Worm (Caenorhabditis elegans) whole organism, L2 larva: Measurements from ENCODE around the gene unc-70.

Experiments used
- C34F6.9 ChIP-seq: fragments of 150-350 bp; optimal IDR thresholded peaks from 2 replicates; lab custom pipeline; 2014; ENCODE audit warnings: missing biosample characterization, missing genetic modification characterization
- F13H6.1 ChIP-seq: sonication (generic microtip); optimal IDR thresholded peaks from 2 replicates; lab custom pipeline; 2016; ENCODE audit warnings: missing genetic modification characterization, missing compliant biosample characterization
- Y55F3AM.14 ChIP-seq: fragments of 200-800 bp; sonication (Bioruptor generic); optimal IDR thresholded peaks from 2 replicates; lab custom pipeline; 2018; ENCODE audit warnings: mild to moderate bottlenecking, missing genetic modification characterization, missing compliant biosample characterization
- aly-2 ChIP-seq: fragments of 150-350 bp; optimal IDR thresholded peaks from 2 replicates; lab custom pipeline; 2014; ENCODE audit warnings: missing biosample characterization, missing genetic modification characterization
- ama-1 ChIP-seq: fragments of 150-350 bp; optimal IDR thresholded peaks from 2 replicates; lab custom pipeline; 2018; ENCODE audit warnings: inconsistent platforms
- blmp-1 ChIP-seq: sonication (generic microtip); optimal IDR thresholded peaks from 2 replicates; lab custom pipeline; 2017; ENCODE audit warnings: missing genetic modification characterization, mild to moderate bottlenecking, missing compliant biosample characterization, antibody characterized with exemption, moderate library complexity; ENCODE audit not compliant: insufficient read depth
- crh-2 ChIP-seq: sonication (generic microtip); optimal IDR thresholded peaks from 2 replicates; lab custom pipeline; 2017; ENCODE audit warnings: missing biosample characterization, missing genetic modification characterization
- fos-1 ChIP-seq: fragments of 150-350 bp; optimal IDR thresholded peaks from 2 replicates; lab custom pipeline; 2014; ENCODE audit warnings: missing biosample characterization, missing genetic modification characterization
- gmeb-1 ChIP-seq: fragments of 150-350 bp; optimal IDR thresholded peaks from 2 replicates; lab custom pipeline; 2014; ENCODE audit warnings: missing biosample characterization, missing genetic modification characterization
- lsy-2 ChIP-seq, 2 experiments: fragments of 150-350 bp in 1 of 2; sonication (generic microtip) in 1 of 2; optimal IDR thresholded peaks; 2 replicates each; lab custom pipeline; 2014 to 2017; ENCODE audit warnings: missing biosample characterization in 2 of 2, missing genetic modification characterization in 2 of 2
- mab-5 ChIP-seq: fragments of 150-350 bp; optimal IDR thresholded peaks from 2 replicates; lab custom pipeline; 2014; ENCODE audit warnings: missing biosample characterization, missing genetic modification characterization
- nhr-10 ChIP-seq: sonication (generic microtip); optimal IDR thresholded peaks from 2 replicates; lab custom pipeline; 2017; ENCODE audit warnings: missing biosample characterization, missing genetic modification characterization
- nhr-129 ChIP-seq: fragments of 150-350 bp; optimal IDR thresholded peaks from 2 replicates; lab custom pipeline; 2014; ENCODE audit warnings: missing biosample characterization, missing genetic modification characterization
- nhr-21 ChIP-seq: fragments of 150-350 bp; optimal IDR thresholded peaks from 2 replicates; lab custom pipeline; 2014; ENCODE audit warnings: missing biosample characterization, missing genetic modification characterization
- nhr-237 ChIP-seq: fragments of 150-350 bp; optimal IDR thresholded peaks from 2 replicates; lab custom pipeline; 2014; ENCODE audit warnings: missing biosample characterization, missing genetic modification characterization
- nhr-6 ChIP-seq: fragments of 150-350 bp; optimal IDR thresholded peaks from 2 replicates; lab custom pipeline; 2014; ENCODE audit warnings: missing biosample characterization, missing genetic modification characterization
- peb-1 ChIP-seq: fragments of 150-350 bp; optimal IDR thresholded peaks from 2 replicates; lab custom pipeline; 2014; ENCODE audit warnings: missing biosample characterization, missing genetic modification characterization
- sem-4 ChIP-seq: fragments of 150-350 bp; optimal IDR thresholded peaks from 2 replicates; lab custom pipeline; 2014; ENCODE audit warnings: missing biosample characterization, missing genetic modification reagents, missing genetic modification characterization
- sma-3 ChIP-seq: sonication (generic microtip); optimal IDR thresholded peaks from 2 replicates; lab custom pipeline; 2016; ENCODE audit warnings: missing genetic modification reagents, missing genetic modification characterization, missing compliant biosample characterization
- sma-9 ChIP-seq, 2 experiments: fragments of 150-350 bp in 1 of 2; sonication (generic microtip) in 1 of 2; optimal IDR thresholded peaks; 2 replicates each; lab custom pipeline; 2014 to 2016; ENCODE audit warnings: missing genetic modification characterization in 2 of 2, mild to moderate bottlenecking in 1 of 2, missing biosample characterization in 1 of 2, missing compliant biosample characterization in 1 of 2, missing genetic modification reagents in 1 of 2, moderate library complexity in 1 of 2
- unc-39 ChIP-seq: fragments of 150-350 bp; optimal IDR thresholded peaks from 2 replicates; lab custom pipeline; 2014; ENCODE audit warnings: missing biosample characterization, missing genetic modification characterization
- unc-55 ChIP-seq: fragments of 150-350 bp; sonication (generic microtip); optimal IDR thresholded peaks from 3 replicates; lab custom pipeline; 2014; ENCODE audit warnings: missing biosample characterization, missing genetic modification reagents, missing genetic modification characterization
- ztf-11 ChIP-seq: sonication (generic microtip); optimal IDR thresholded peaks from 2 replicates; lab custom pipeline; 2017; ENCODE audit warnings: missing biosample characterization, missing genetic modification characterization
- ztf-4 ChIP-seq: fragments of 150-350 bp; optimal IDR thresholded peaks from 2 replicates; lab custom pipeline; 2014; ENCODE audit warnings: missing biosample characterization, missing genetic modification characterization

The unc-70 gene

DNA sequence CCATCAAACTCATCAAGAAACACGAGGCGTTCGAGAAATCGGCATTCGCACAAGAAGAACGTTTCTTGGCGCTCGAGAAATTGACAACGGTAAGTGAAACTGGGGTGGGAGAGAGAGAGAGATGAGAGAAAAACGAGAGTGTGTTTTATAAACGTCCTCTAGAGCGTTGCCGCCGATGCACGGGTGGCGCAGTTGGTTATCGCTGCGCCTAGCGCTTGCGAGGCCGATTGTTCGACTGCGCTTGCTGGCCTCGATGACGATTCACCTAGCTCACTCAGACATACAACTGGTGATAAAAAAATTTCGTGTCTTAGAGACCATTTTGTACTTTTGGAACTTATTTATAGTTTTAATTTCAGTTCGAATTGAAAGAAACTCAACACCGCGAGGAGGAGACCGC lies 7.7 kb downstream of the unc-70 start:
- TF ChIP-seq gmeb-1 (tag; lab: Kevin White, UChicago) (peak; percentile 27), fos-1 (peak; percentile 75), unc-55 (GFP tag; lab: Kevin White, UChicago) (peak; percentile 53), sma-3 (GFP tag; lab: Kevin White, UChicago) (peak; percentile 64), nhr-129 (tag; lab: Kevin White, UChicago) (peak; percentile 53), ama-1 (lab: Kevin White, UChicago) (no peak), nhr-21 (tag; lab: Kevin White, UChicago) (peak; percentile 79), F13H6.1 (tag; lab: Kevin White, UChicago) (peak; percentile 60), C34F6.9 (tag; lab: Kevin White, UChicago) (peak; percentile 11), crh-2 (tag; lab: Kevin White, UChicago) (peak; percentile 53), unc-39 (tag; lab: Kevin White, UChicago) (no peak), nhr-10 (tag; lab: Kevin White, UChicago) (peak; percentile 22), peb-1 (tag; lab: Kevin White, UChicago) (no peak), lsy-2 (tag; optimal IDR thresholded peaks at IDR 0.05; lab: Kevin White, UChicago) (peak; percentile 2 to 36), sma-9 (GFP tag; optimal IDR thresholded peaks at IDR 0.05; lab: Kevin White, UChicago) (peak; percentile 72), sma-9 (tag; optimal IDR thresholded peaks at IDR 0.05; lab: Kevin White, UChicago) (no peak)

DNA sequence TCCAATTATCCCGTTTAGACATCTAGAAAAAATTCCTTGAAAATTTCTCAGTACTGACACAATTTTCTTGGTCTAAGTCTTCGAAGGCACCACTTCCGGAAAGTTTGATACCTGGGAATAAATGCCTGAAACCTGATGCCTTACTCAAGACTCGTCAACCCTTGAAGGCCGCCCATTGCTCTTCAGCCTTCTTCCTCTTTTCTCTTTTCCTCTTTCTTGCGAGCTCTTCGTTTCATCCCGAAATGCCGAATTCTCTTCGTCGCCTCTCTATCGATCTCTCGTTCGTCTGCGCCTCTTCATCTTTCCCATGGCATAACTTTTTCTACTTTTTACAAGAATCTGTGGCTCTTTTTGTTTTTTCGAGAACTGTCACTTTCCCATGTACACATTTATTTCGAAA lies 12.5 kb downstream of the unc-70 start:
- TF ChIP-seq nhr-129 (tag; lab: Kevin White, UChicago) (peak; percentile 50), lsy-2 (tag; optimal IDR thresholded peaks at IDR 0.05; lab: Kevin White, UChicago) (peak in 1 of 2 experiments; percentile 7), F13H6.1 (tag; lab: Kevin White, UChicago) (peak; percentile 17), blmp-1 (tag; lab: Kevin White, UChicago) (no peak), ztf-4 (no peak), C34F6.9 (tag; lab: Kevin White, UChicago) (peak; percentile 39), unc-55 (GFP tag; lab: Kevin White, UChicago) (peak; percentile 44)

DNA sequence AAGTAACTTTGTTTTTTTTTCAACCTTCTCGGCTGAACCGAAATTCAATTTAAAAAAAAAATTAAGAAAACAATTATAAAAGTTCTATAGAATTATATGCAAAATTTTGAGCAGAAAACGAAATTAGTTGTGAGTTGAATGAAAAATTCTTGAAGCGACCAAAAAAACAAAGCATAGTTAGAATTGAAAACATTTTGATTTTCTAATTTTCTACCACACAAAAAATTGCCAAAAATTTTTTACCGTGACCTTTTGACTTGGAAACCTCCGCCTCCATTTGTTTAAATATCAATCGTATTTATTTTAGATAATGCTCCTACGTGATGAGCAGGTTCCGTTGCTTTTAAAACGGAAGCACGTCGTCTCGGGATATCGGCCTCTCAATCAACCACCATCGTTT lies 13.6 kb downstream of the unc-70 start, which contains the start of gene K11C4.2:
Gene K11C4.2 (plus strand): TSS at position 301 of the 400 bp plus-strand sequence.
- TF ChIP-seq ztf-4: no peak
- TF ChIP-seq, all 48 proteins: peak for 0

DNA sequence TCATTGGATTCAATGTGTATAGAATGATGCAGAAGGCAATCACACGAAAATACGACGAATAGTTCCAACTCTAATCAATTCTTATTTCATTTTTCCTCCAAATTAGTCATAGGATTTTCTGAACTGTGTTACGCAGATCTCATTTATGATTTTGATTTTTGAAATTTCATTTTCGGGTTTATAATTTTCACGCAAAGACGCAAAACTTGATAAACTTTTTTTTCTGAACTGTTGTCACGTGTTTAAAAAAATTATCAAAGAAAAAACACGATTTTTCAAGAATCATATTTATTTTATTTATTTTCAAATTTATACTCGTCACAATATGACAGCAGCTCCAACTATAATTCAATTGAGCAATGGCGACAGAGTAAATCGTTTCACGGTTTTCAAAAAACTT lies 15.6 kb downstream of the unc-70 start, which contains the start of gene K11C4.1:
Gene K11C4.1 (plus strand): TSS at position 301 of the 400 bp plus-strand sequence.
- TF ChIP-seq ztf-11 (tag; lab: Kevin White, UChicago) (no peak), unc-39 (tag; lab: Kevin White, UChicago) (no peak)

DNA sequence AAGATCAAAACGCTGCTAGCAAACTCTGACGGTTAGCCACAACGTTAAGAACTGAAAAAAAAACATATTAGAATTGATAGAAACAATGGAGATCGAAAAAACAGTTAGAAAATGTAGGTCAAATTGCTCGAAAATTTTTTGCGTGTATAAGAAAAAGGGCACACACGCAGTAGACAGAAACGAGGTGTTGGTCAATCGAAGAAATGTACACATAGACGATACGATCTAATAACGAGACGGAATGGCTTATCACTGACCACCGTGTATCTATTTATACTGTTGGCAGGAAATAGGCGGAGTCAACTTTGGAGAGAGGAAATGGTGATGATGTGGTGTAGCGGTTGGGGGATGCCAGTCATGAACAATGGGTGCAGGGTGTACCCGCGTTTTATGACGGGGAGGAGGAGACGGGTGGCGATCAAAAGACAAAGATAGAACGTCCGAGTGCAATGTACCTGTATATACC lies 19.1 kb downstream of the unc-70 start, which contains the start of gene odc-1:
Gene odc-1 (minus strand): TSS at position 51 of the 466 bp plus-strand sequence.
- TF ChIP-seq Y55F3AM.14 (no peak), sma-9 (GFP tag; optimal IDR thresholded peaks at IDR 0.05; lab: Kevin White, UChicago) (peak; percentile 25), sma-9 (tag; optimal IDR thresholded peaks at IDR 0.05; lab: Kevin White, UChicago) (no peak), sma-3 (GFP tag; lab: Kevin White, UChicago) (no peak)

DNA sequence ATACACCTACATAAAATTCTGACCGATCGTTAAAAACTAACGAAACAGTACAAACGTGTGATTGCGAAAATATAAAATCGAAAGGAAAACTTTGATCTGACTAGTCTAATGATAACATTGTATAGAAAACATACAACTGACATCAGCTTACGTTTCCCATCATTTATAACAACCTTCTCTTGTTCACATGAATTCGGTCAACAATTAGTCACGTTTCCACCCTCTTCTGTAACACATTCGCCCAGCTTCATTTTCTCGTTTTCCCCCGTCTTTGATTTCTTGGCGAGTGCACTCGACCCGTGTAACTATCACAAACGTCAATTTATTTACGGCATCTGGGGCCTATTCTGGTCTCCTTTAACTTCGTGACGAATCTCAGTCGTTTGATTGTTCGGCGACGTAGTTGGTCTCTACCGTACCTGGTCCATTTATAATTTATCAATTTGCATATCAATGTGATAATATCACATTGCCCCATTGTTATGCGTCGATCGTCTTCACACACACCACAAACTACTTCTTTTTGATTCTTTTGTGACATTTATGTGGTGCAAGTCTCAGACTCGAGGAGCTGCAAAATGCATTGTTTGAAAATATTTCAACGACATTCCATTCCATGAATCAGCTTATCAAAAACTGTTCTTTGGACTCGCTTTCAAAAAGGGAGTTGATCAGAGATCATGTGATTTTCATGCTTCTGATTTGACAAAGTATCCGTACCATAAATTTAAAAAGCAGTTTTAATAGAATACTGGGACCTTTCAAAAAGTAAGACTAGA lies 19.9 kb downstream of the unc-70 start:
- TF ChIP-seq sma-9 (GFP tag; optimal IDR thresholded peaks at IDR 0.05; lab: Kevin White, UChicago): peak; percentile 26
- no peak for TF ChIP-seq sma-9 (tag; optimal IDR thresholded peaks at IDR 0.05; lab: Kevin White, UChicago)
- no peak for TF ChIP-seq sem-4 (tag; lab: Kevin White, UChicago)
- peak; percentile 23 for TF ChIP-seq crh-2 (tag; lab: Kevin White, UChicago)
- TF ChIP-seq aly-2 (tag; lab: Kevin White, UChicago): no peak
- TF ChIP-seq nhr-6 (tag; lab: Kevin White, UChicago): no peak

DNA sequence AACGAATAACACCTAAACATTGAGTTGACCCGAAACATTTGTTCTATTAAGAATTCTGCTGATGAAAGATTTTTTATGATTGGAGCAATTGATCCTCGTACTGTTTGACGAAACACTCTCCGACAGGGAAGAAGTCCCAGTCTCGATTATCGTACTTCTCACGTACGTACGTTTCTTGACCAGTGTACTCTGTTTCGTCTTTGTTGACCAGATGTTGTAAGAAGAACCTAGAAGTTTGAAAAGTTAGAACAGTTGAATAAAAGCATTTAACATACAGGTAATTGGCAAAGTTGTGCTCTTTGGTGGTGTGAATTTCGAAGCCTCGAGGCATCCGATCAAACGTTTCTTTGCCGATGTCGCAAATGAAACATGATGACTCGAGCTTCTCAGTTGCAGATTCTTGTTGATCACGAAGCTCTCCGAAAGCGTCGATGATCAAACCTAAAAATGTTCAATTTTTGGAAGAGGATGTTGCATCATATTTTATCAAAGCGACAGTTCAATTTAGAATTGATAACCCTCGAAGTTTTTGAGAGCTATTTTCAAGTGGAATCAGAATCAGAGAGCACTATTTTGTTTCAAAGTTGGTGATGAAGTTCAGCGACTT lies 20.9 kb downstream of the unc-70 start:
- TF ChIP-seq nhr-237 (no peak), unc-39 (tag; lab: Kevin White, UChicago) (no peak), nhr-129 (tag; lab: Kevin White, UChicago) (no peak), mab-5 (tag; lab: Kevin White, UChicago) (no peak)
